Worm (Caenorhabditis elegans) whole organism, late embryonic: ENCODE measurements around the gene F55G11.8.

Experiments used
- F13H6.1 ChIP-seq: sonication (generic microtip); optimal IDR thresholded peaks from 2 replicates; lab custom pipeline; 2016; ENCODE audit warnings: missing genetic modification characterization, missing compliant biosample characterization
- K02D7.2 ChIP-seq: sonication (generic microtip); optimal IDR thresholded peaks from 2 replicates; lab custom pipeline; 2017; ENCODE audit warnings: mild to moderate bottlenecking, missing genetic modification characterization, missing compliant biosample characterization
- dmd-4 ChIP-seq: sonication (generic microtip); optimal IDR thresholded peaks from 2 replicates; lab custom pipeline; 2016; ENCODE audit warnings: borderline replicate concordance, missing genetic modification characterization, missing compliant biosample characterization
- elt-2 ChIP-seq: sonication (generic microtip); optimal IDR thresholded peaks from 2 replicates; lab custom pipeline; 2016; ENCODE audit warnings: missing genetic modification reagents, missing genetic modification characterization, missing compliant biosample characterization
- lin-11 ChIP-seq: fragments of 200-800 bp; sonication (Bioruptor generic); optimal IDR thresholded peaks from 2 replicates; lab custom pipeline; 2018; ENCODE audit warnings: mild to moderate bottlenecking, missing genetic modification characterization, missing compliant biosample characterization
- madf-2 ChIP-seq: sonication (generic microtip); optimal IDR thresholded peaks from 2 replicates; lab custom pipeline; 2017; ENCODE audit warnings: missing genetic modification characterization, missing compliant biosample characterization
- mec-3 ChIP-seq: sonication (generic microtip); optimal IDR thresholded peaks from 2 replicates; lab custom pipeline; 2016; ENCODE audit warnings: borderline replicate concordance, missing genetic modification characterization, missing compliant biosample characterization
- nhr-11 ChIP-seq: fragments of 150-350 bp; optimal IDR thresholded peaks from 2 replicates; lab custom pipeline; 2014; ENCODE audit warnings: missing biosample characterization, missing genetic modification characterization
- pha-4 ChIP-seq: fragments of 150-350 bp; optimal IDR thresholded peaks from 2 replicates; lab custom pipeline; 2018; ENCODE audit warnings: missing biosample characterization, missing genetic modification reagents, missing genetic modification characterization

DNA sequence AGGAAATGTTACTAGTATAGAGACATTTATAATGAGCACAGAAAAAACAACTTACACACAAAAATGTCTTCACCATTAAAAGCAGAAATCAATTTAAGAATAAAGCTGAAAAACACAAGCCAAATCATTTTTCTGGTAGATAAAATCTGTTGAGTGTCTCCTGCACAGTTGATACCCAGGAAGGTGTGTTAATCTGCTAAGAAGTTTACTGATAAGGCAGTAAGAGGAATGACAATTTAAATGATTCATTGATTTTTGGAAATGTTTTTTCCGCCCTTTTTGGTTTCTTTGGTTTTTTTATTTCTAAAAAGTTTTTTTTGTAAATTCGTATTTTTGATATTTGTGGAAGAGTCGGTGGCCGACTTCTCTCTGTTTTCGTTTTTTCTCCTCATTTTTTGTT lies 23.4 kb downstream of the F55G11.8 start, which contains the start of gene K10D11.3:
- TF ChIP-seq nhr-11 (tag; lab: Kevin White, UChicago): no peak
- no peak for TF ChIP-seq mec-3 (tag; lab: Kevin White, UChicago)
- TF ChIP-seq pha-4 (tag; lab: Kevin White, UChicago): no peak
- TF ChIP-seq dmd-4 (tag; lab: Kevin White, UChicago): no peak
- TF ChIP-seq lin-11 (tag; lab: Kevin White, UChicago): no peak
- peak; percentile 7 for TF ChIP-seq elt-2 (tag; lab: Kevin White, UChicago)
- TF ChIP-seq F13H6.1: no peak
- no peak for TF ChIP-seq K02D7.2 (tag; lab: Kevin White, UChicago)
- no peak for TF ChIP-seq madf-2 (tag; lab: Kevin White, UChicago)
